Fruit fly (Drosophila melanogaster) S2 (cell line): Measurements from ENCODE around the gene Rcd5.

Source experiments
- CG8478 ChIP-seq: fragments of >200 bp; optimal IDR thresholded peaks from 2 replicates; lab custom pipeline; 2018
- CTCF ChIP-seq, 2 experiments: fragments of >200 bp; optimal IDR thresholded peaks; 2 replicates each; lab custom pipeline; 2018

DNA sequence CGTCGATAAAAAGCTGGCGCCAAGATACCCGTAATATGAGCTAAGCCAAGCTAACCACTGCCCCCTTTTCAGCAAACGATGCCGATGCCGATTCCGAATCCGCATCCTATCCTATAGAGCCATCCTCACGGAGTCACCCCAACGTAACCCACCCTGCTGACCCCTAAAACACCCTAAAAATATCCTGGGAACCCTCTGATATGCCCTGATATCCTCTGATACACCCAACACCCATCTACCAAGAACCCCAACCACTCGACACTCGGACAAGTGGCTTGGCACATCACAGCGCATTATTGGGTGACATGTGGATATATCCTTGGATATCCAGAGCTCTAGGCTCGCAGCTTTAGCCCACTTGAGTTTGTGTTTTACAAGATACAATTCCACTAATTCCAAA, 38.8 kb upstream of the Rcd5 start:
- TF ChIP-seq CTCF (optimal IDR thresholded peaks at IDR 0.05; lab: Kevin White, UChicago) (no peak), CG8478 (lab: Kevin White, UChicago) (no peak)
